Worm (Caenorhabditis elegans): Measurements from ENCODE around the gene Y39A3CL.3.

Y39A3CL.3 gene

ce11 chrIII:1806183-1806798 is 28.7 kb downstream of the Y39A3CL.3 start:
- TF ChIP-seq tbx-37 (GFP tag; conservative IDR thresholded peaks at IDR 0.05) (no peak), B0310.2 (tag; optimal IDR thresholded peaks at IDR 0.05) (no peak), flt-1 (GFP tag; IDR thresholded peaks at IDR 0.05) (no peak), hmbx-1 (tag; optimal IDR thresholded peaks at IDR 0.05) (no peak), ama-1 (optimal IDR thresholded peaks at IDR 0.05) (no peak), hnd-1 (tag; optimal IDR thresholded peaks at IDR 0.05) (no peak), pes-1 (GFP tag; IDR thresholded peaks at IDR 0.05) (no peak), ceh-36 (tag; optimal IDR thresholded peaks at IDR 0.05) (no peak), scrt-1 (GFP tag; IDR thresholded peaks at IDR 0.05) (no peak)

ce11 chrIII:1814285-1814684 is 36.7 kb downstream of the Y39A3CL.3 start:
- TF ChIP-seq hmg-4 (GFP tag; optimal IDR thresholded peaks at IDR 0.05) (no peak), tbx-11 (GFP tag; IDR thresholded peaks at IDR 0.05) (no peak), hmbx-1 (tag; optimal IDR thresholded peaks at IDR 0.05) (no peak), ceh-36 (tag; optimal IDR thresholded peaks at IDR 0.05) (no peak)

- TF ChIP-seq flt-1 (GFP tag; IDR thresholded peaks at IDR 0.05) (no peak), F13C5.2 (tag; optimal IDR thresholded peaks at IDR 0.05) (no peak), ets-7 (tag; optimal IDR thresholded peaks at IDR 0.05) (no peak), ceh-13 (GFP tag; optimal IDR thresholded peaks at IDR 0.05) (no peak), hmbx-1 (tag; optimal IDR thresholded peaks at IDR 0.05) (no peak), aly-1 (tag; optimal IDR thresholded peaks at IDR 0.05) (no peak), tra-4 (tag; optimal IDR thresholded peaks at IDR 0.05) (no peak), pes-1 (GFP tag; IDR thresholded peaks at IDR 0.05) (no peak)
These were observed 40.5 kb downstream of the Y39A3CL.3 start, which contains the start of gene clp-4 for ce11 chrIII:1818001-1818655. Gene clp-4 (minus strand): TSS chrIII:1818323.

ce11 chrIII:1819049-1819597 is 41.5 kb downstream of the Y39A3CL.3 start:
- TF ChIP-seq tbx-37 (GFP tag; conservative IDR thresholded peaks at IDR 0.05) (no peak), hnd-1 (tag; optimal IDR thresholded peaks at IDR 0.05) (no peak)

- TF ChIP-seq aly-1 (tag; optimal IDR thresholded peaks at IDR 0.05) (no peak), pes-1 (GFP tag; IDR thresholded peaks at IDR 0.05) (peak; percentile 77), ama-1 (optimal IDR thresholded peaks at IDR 0.05) (no peak), ets-7 (tag; optimal IDR thresholded peaks at IDR 0.05) (peak; percentile 54), ceh-36 (tag; optimal IDR thresholded peaks at IDR 0.05) (peak; percentile 60), scrt-1 (GFP tag; IDR thresholded peaks at IDR 0.05) (peak; percentile 68; the same call in 1 of the 2 replicates), hmg-4 (GFP tag; optimal IDR thresholded peaks at IDR 0.05) (peak; percentile 40), F13C5.2 (tag; optimal IDR thresholded peaks at IDR 0.05) (peak; percentile 63), ceh-13 (GFP tag; optimal IDR thresholded peaks at IDR 0.05) (peak; percentile 20), sea-1 (GFP tag; conservative IDR thresholded peaks at IDR 0.05) (peak; percentile 53; the same call in 1 of the 2 replicates), hnd-1 (tag; optimal IDR thresholded peaks at IDR 0.05) (peak; percentile 39), B0310.2 (tag; optimal IDR thresholded peaks at IDR 0.05) (no peak), hmbx-1 (tag; optimal IDR thresholded peaks at IDR 0.05) (no peak), flt-1 (GFP tag; IDR thresholded peaks at IDR 0.05) (peak; percentile 59; the same call in 1 of the 2 replicates), tbx-37 (GFP tag; conservative IDR thresholded peaks at IDR 0.05) (peak; percentile 52; the same call in 1 of the 2 replicates), tra-4 (tag; optimal IDR thresholded peaks at IDR 0.05) (no peak), tbx-11 (GFP tag; IDR thresholded peaks at IDR 0.05) (peak; percentile 77)
These were observed 46.8 kb downstream of the Y39A3CL.3 start, which contains the start of the genes pvf-1 and Y39A3CL.7 for ce11 chrIII:1824264-1824922. Gene pvf-1 (minus strand): TSS chrIII:1824314. Gene Y39A3CL.7 (plus strand): TSS chrIII:1824919.
